Fruit fly (Drosophila melanogaster) whole organism, embryonic: ENCODE measurements around the gene Cap-H2.

Experiments
- CG6254 ChIP-seq: fragments of 200-800 bp; sonication (Bioruptor generic); optimal IDR thresholded peaks from 3 replicates; lab custom pipeline; 2017; ENCODE audit warnings: mild to moderate bottlenecking, missing biosample characterization, missing genetic modification reagents, missing genetic modification characterization
- CG8478 ChIP-seq: fragments of >200 bp; optimal IDR thresholded peaks from 2 replicates; lab custom pipeline; 2018
- Ets65A ChIP-seq: fragments of 200-800 bp; sonication (Bioruptor generic); peaks from one replicate; lab custom pipeline; 2016; ENCODE audit warnings: missing biosample characterization, missing genetic modification characterization
- Rx ChIP-seq: fragments of 200-800 bp; sonication (Bioruptor generic); IDR thresholded peaks from 2 replicates; pipeline ENCODE4 v1.3.6; 2022; ENCODE audit warnings: missing biosample characterization, missing genetic modification characterization
- caup ChIP-seq: fragments of 200-800 bp; sonication (Bioruptor generic); optimal IDR thresholded peaks from 3 replicates; lab custom pipeline; 2017; ENCODE audit warnings: missing biosample characterization, mild to moderate bottlenecking, missing genetic modification characterization, moderate library complexity; ENCODE audit not compliant: severe bottlenecking
- dimm ChIP-seq: fragments of 200-800 bp; sonication (Bioruptor generic); IDR thresholded peaks from 2 replicates; pipeline ENCODE4 v1.3.6; 2022; ENCODE audit warnings: missing biosample characterization, missing genetic modification characterization
- gcm ChIP-seq: fragments of 200-800 bp; sonication (Bioruptor generic); optimal IDR thresholded peaks from 2 replicates; lab custom pipeline; 2019; ENCODE audit warnings: missing biosample characterization, mild to moderate bottlenecking, missing genetic modification characterization, moderate library complexity
- hth ChIP-seq: fragments of >200 bp; optimal IDR thresholded peaks from 2 replicates; lab custom pipeline; 2017; ENCODE audit warnings: inconsistent platforms
- kay ChIP-seq: fragments of 200-800 bp; sonication (Bioruptor generic); optimal IDR thresholded peaks from 2 replicates; lab custom pipeline; 2016; ENCODE audit warnings: missing biosample characterization, missing genetic modification characterization
- lab ChIP-seq: fragments of 200-800 bp; sonication (Bioruptor generic); optimal IDR thresholded peaks from 3 replicates; lab custom pipeline; 2017; ENCODE audit warnings: missing biosample characterization, missing genetic modification characterization, mild to moderate bottlenecking, moderate library complexity, missing genetic modification reagents
- tup ChIP-seq: fragments of 200-800 bp; sonication (Bioruptor generic); optimal IDR thresholded peaks from 2 replicates; lab custom pipeline; 2016; ENCODE audit warnings: missing biosample characterization, mild to moderate bottlenecking, missing genetic modification characterization, moderate library complexity

DNA sequence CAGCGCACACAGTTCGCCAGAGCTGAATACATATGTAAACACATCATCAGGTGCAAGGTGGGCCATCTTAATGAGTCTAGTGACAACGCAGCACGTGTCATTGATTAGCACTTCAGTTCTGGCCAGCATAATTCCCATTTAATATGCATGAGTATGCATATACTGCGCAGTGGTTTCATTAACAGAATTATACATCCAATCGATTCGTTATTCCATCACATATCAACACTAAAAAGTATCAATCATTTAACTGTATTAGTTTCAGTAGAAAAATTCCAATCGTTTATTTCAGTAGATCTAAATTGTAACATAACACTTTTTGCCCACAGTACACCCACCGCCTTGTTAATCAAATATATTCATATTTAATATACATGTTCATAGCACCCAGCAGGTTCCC lies 46.6 kb upstream of the Cap-H2 start, which contains the start of gene CG4073:
- TF ChIP-seq hth (no peak), CG8478 (no peak), CG6254 (no peak), Rx (no peak), gcm (GFP tag; lab: Kevin White, UChicago) (no peak), tup (GFP tag; lab: Kevin White, UChicago) (no peak), kay (GFP tag; lab: Kevin White, UChicago) (no peak), Ets65A (GFP tag; lab: Kevin White, UChicago) (no peak), dimm (GFP tag; lab: Robert Waterston, UW) (no peak), lab (GFP tag; lab: Kevin White, UChicago) (no peak), caup (no peak)
